Fruit fly (Drosophila melanogaster): ENCODE results near the gene kst.

Gene kst

DNA sequence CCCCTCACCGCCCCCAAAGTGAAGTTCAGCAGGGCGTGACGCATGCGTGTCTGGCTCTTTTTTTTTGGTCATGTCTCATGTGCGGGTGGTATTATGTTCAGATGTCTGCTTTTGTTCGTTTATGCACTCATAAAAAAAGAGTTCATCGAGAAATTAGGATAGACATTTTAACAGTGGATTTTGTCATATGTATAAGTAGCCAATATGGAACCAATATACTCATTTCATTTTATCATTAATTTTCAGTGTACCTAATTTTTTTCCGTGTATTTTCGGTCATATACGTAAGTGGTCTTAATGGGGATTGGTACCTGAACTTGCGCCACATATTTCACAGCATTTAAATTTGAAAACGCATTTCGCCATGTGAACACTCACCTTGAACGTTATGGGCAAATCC, 36.3 kb upstream of the kst start (continued):
- TF ChIP-seq slp2 (GFP tag; optimal IDR thresholded peaks at IDR 0.05) (peak; percentile 66), crp (GFP tag; optimal IDR thresholded peaks at IDR 0.05) (no peak), CG12104 (GFP tag; optimal IDR thresholded peaks at IDR 0.05) (no peak), Rx (GFP tag; IDR thresholded peaks at IDR 0.05) (peak; percentile 42; the same call in 1 of the 2 replicates), eve (GFP tag; optimal IDR thresholded peaks at IDR 0.05) (peak in 1 of 2 experiments; percentile 83), E2f2 (GFP tag; IDR thresholded peaks at IDR 0.05) (peak; percentile 43; the same call in 1 of the 2 replicates), B-H2 (GFP tag; optimal IDR thresholded peaks at IDR 0.05) (no peak), Hand (GFP tag; optimal IDR thresholded peaks at IDR 0.05) (no peak), chm (GFP tag; IDR thresholded peaks at IDR 0.05) (peak; percentile 75; the same call in 1 of the 2 replicates), CG10267 (tag; optimal IDR thresholded peaks at IDR 0.05) (peak; percentile 46), br (optimal IDR thresholded peaks at IDR 0.05) (no peak), CG9727 (GFP tag; optimal IDR thresholded peaks at IDR 0.05) (peak; percentile 43), Eip74EF (GFP tag; optimal IDR thresholded peaks at IDR 0.05) (peak in 1 of 2 experiments; percentile 40), Dfd (GFP tag; optimal IDR thresholded peaks at IDR 0.05) (no peak), dpn (GFP tag; optimal IDR thresholded peaks at IDR 0.05) (peak; percentile 20 to 58), CG8359 (GFP tag; optimal IDR thresholded peaks at IDR 0.05; ENCODE audit: borderline replicate concordance) (peak; percentile 18), BtbVII (GFP tag; optimal IDR thresholded peaks at IDR 0.05) (peak; percentile 46), CG7271 (tag; optimal IDR thresholded peaks at IDR 0.05) (no peak), CG8290 (GFP tag; optimal IDR thresholded peaks at IDR 0.05) (no peak), CG8290 (tag; optimal IDR thresholded peaks at IDR 0.05) (no peak), ranshi (GFP tag; IDR thresholded peaks at IDR 0.05) (peak; percentile 80), CG1233 (GFP tag; optimal IDR thresholded peaks at IDR 0.05) (peak; percentile 31), CG31441 (GFP tag; IDR thresholded peaks at IDR 0.05) (peak; percentile 81), her (GFP tag; optimal IDR thresholded peaks at IDR 0.05) (no peak), Ssrp (tag; optimal IDR thresholded peaks at IDR 0.05) (peak; percentile 62), CG8944 (GFP tag; optimal IDR thresholded peaks at IDR 0.05) (no peak), Adf1 (GFP tag; IDR thresholded peaks at IDR 0.05) (no peak), CG11456 (GFP tag; IDR thresholded peaks at IDR 0.05) (peak; percentile 63; the same call in 1 of the 3 replicates), CG18011 (GFP tag; optimal IDR thresholded peaks at IDR 0.05) (no peak), gsb-n (tag; optimal IDR thresholded peaks at IDR 0.05) (peak; percentile 20), sens (GFP tag) (peak; percentile 94), CG3726 (GFP tag; IDR thresholded peaks at IDR 0.05) (no peak), al (GFP tag; IDR thresholded peaks at IDR 0.05) (no peak), CG17802 (tag; optimal IDR thresholded peaks at IDR 0.05) (peak; percentile 4), onecut (GFP tag; IDR thresholded peaks at IDR 0.05) (peak; percentile 30; the same call in 1 of the 2 replicates), Oli (tag; optimal IDR thresholded peaks at IDR 0.05) (peak; percentile 44), repo (GFP tag; optimal IDR thresholded peaks at IDR 0.05) (peak; percentile 55), lab (GFP tag; optimal IDR thresholded peaks at IDR 0.05) (peak; percentile 71), cas (GFP tag; IDR thresholded peaks at IDR 0.05) (no peak), CG11560 (tag; IDR thresholded peaks at IDR 0.05) (0 out of 3 replicates have a peak, but pooled peaks have one; percentile 7), CG10209 (GFP tag; optimal IDR thresholded peaks at IDR 0.05) (peak; percentile 35), CG9876 (GFP tag; optimal IDR thresholded peaks at IDR 0.05) (no peak), pros (GFP tag; optimal IDR thresholded peaks at IDR 0.05) (no peak), CG1832 (GFP tag; optimal IDR thresholded peaks at IDR 0.05) (no peak), CG13775 (GFP tag; optimal IDR thresholded peaks at IDR 0.05) (peak; percentile 16), Doc2 (GFP tag; IDR thresholded peaks at IDR 0.05) (no peak), odd (GFP tag; optimal IDR thresholded peaks at IDR 0.05) (no peak), CG13894 (tag; optimal IDR thresholded peaks at IDR 0.05) (no peak), CG15479 (GFP tag; optimal IDR thresholded peaks at IDR 0.05) (no peak), sug (tag; optimal IDR thresholded peaks at IDR 0.05) (no peak), vvl (GFP tag; IDR thresholded peaks at IDR 0.05) (peak; percentile 85)
